Worm (Caenorhabditis elegans) whole organism, mixed stage, embryonic: ENCODE measurements around the gene ndus-8.
A peak's percentile ranks its signal among the peaks of the same experiment; 100 is the strongest.

ENCODE experiments used
- M03D4.4 ChIP-seq: sonication (generic microtip); optimal IDR thresholded peaks from 2 replicates; lab custom pipeline; 2017; ENCODE audit warnings: mild to moderate bottlenecking, missing genetic modification characterization, missing compliant biosample characterization
- bed-3 ChIP-seq: fragments of 200-800 bp; sonication (Bioruptor generic); optimal IDR thresholded peaks from 3 replicates; lab custom pipeline; 2018; ENCODE audit warnings: mild to moderate bottlenecking, missing genetic modification characterization, moderate library complexity, missing compliant biosample characterization
- blmp-1 ChIP-seq: fragments of 150-350 bp; optimal IDR thresholded peaks from 2 replicates; lab custom pipeline; 2014; ENCODE audit warnings: missing biosample characterization, missing genetic modification characterization
- ceh-39 ChIP-seq: fragments of 150-350 bp; optimal IDR thresholded peaks from 2 replicates; lab custom pipeline; 2014; ENCODE audit warnings: missing biosample characterization, missing genetic modification characterization
- ceh-43 ChIP-seq: fragments of 200-800 bp; sonication (Bioruptor generic); optimal IDR thresholded peaks from 2 replicates; lab custom pipeline; 2018; ENCODE audit warnings: mild to moderate bottlenecking, missing genetic modification characterization, moderate library complexity, missing compliant biosample characterization
- ceh-83 ChIP-seq: fragments of 200-800 bp; sonication (Bioruptor generic); optimal IDR thresholded peaks from 2 replicates; lab custom pipeline; 2018; ENCODE audit warnings: mild to moderate bottlenecking, missing genetic modification characterization, missing compliant biosample characterization
- ces-1 ChIP-seq: fragments of 150-350 bp; optimal IDR thresholded peaks from 2 replicates; lab custom pipeline; 2014; ENCODE audit warnings: missing biosample characterization, missing genetic modification reagents, missing genetic modification characterization
- cnd-1 ChIP-seq: fragments of 200-800 bp; sonication (Bioruptor generic); optimal IDR thresholded peaks from 2 replicates; lab custom pipeline; 2018; ENCODE audit warnings: mild to moderate bottlenecking, missing genetic modification characterization, missing compliant biosample characterization
- drap-1 ChIP-seq: fragments of 200-800 bp; sonication (Bioruptor generic); optimal IDR thresholded peaks from 3 replicates; lab custom pipeline; 2018; ENCODE audit warnings: mild to moderate bottlenecking, missing genetic modification characterization, missing compliant biosample characterization
- elt-1 ChIP-seq: sonication (generic microtip); optimal IDR thresholded peaks from 2 replicates; lab custom pipeline; 2017; ENCODE audit warnings: missing genetic modification characterization, mild to moderate bottlenecking, missing compliant biosample characterization, antibody characterized with exemption, moderate library complexity, borderline replicate concordance; ENCODE audit not compliant: insufficient read depth
- elt-3 ChIP-seq: fragments of 150-350 bp; optimal IDR thresholded peaks from 2 replicates; lab custom pipeline; 2014; ENCODE audit warnings: missing biosample characterization, missing genetic modification characterization
- flh-1 ChIP-seq: fragments of 200-800 bp; sonication (Bioruptor generic); optimal IDR thresholded peaks from 2 replicates; lab custom pipeline; 2018; ENCODE audit warnings: mild to moderate bottlenecking, missing genetic modification characterization, moderate library complexity, missing compliant biosample characterization
- ham-2 ChIP-seq: fragments of 200-800 bp; sonication (Bioruptor generic); optimal IDR thresholded peaks from 2 replicates; lab custom pipeline; 2018; ENCODE audit warnings: mild to moderate bottlenecking, missing genetic modification characterization, missing compliant biosample characterization
- hlh-1 ChIP-seq: fragments of 150-350 bp; optimal IDR thresholded peaks from 2 replicates; lab custom pipeline; 2014; ENCODE audit warnings: missing biosample characterization, missing genetic modification reagents, missing genetic modification characterization
- lin-13 ChIP-seq: fragments of 150-350 bp; optimal IDR thresholded peaks from 2 replicates; lab custom pipeline; 2014; ENCODE audit warnings: missing biosample characterization, missing genetic modification characterization
- lin-32 ChIP-seq: fragments of 200-800 bp; sonication (Bioruptor generic); optimal IDR thresholded peaks from 2 replicates; lab custom pipeline; 2018; ENCODE audit warnings: mild to moderate bottlenecking, missing genetic modification characterization, missing compliant biosample characterization
- lsy-2 ChIP-seq: fragments of 150-350 bp; optimal IDR thresholded peaks from 2 replicates; lab custom pipeline; 2014; ENCODE audit warnings: missing biosample characterization, missing genetic modification characterization
- mab-5 ChIP-seq: fragments of 150-350 bp; optimal IDR thresholded peaks from 2 replicates; lab custom pipeline; 2014; ENCODE audit warnings: missing biosample characterization, missing genetic modification characterization
- mep-1 ChIP-seq: fragments of 150-350 bp; optimal IDR thresholded peaks from 2 replicates; lab custom pipeline; 2017; ENCODE audit warnings: missing biosample characterization, missing genetic modification reagents, missing genetic modification characterization, inconsistent platforms
- mls-2 ChIP-seq: sonication (generic microtip); optimal IDR thresholded peaks from 2 replicates; lab custom pipeline; 2016; ENCODE audit warnings: mild to moderate bottlenecking, missing genetic modification characterization, moderate library complexity, missing compliant biosample characterization
- nhr-12 ChIP-seq: fragments of 150-350 bp; optimal IDR thresholded peaks from 2 replicates; lab custom pipeline; 2014; ENCODE audit warnings: missing biosample characterization, missing genetic modification characterization
- nhr-2 ChIP-seq: fragments of 150-350 bp; optimal IDR thresholded peaks from 2 replicates; lab custom pipeline; 2014; ENCODE audit warnings: missing biosample characterization, missing genetic modification characterization
- nhr-237 ChIP-seq: fragments of 150-350 bp; optimal IDR thresholded peaks from 2 replicates; lab custom pipeline; 2014; ENCODE audit warnings: missing biosample characterization, missing genetic modification characterization
- nhr-28 ChIP-seq: fragments of 150-350 bp; optimal IDR thresholded peaks from 2 replicates; lab custom pipeline; 2014; ENCODE audit warnings: missing biosample characterization, missing genetic modification characterization
- nhr-76 ChIP-seq: sonication (generic microtip); optimal IDR thresholded peaks from 2 replicates; lab custom pipeline; 2017; ENCODE audit warnings: missing biosample characterization, missing genetic modification characterization
- pha-4 ChIP-seq: fragments of 150-350 bp; optimal IDR thresholded peaks from 2 replicates; lab custom pipeline; 2018; ENCODE audit warnings: missing biosample characterization, missing genetic modification reagents, missing genetic modification characterization
- sem-2 ChIP-seq: fragments of 200-800 bp; sonication (Bioruptor generic); optimal IDR thresholded peaks from 2 replicates; lab custom pipeline; 2018; ENCODE audit warnings: mild to moderate bottlenecking, missing genetic modification characterization, missing compliant biosample characterization
- snpc-4 ChIP-seq: fragments of 150-350 bp; optimal IDR thresholded peaks from 2 replicates; lab custom pipeline; 2014; ENCODE audit warnings: missing biosample characterization, missing genetic modification characterization
- sptf-1 ChIP-seq: sonication (generic microtip); optimal IDR thresholded peaks from 2 replicates; lab custom pipeline; 2017; ENCODE audit warnings: mild to moderate bottlenecking, missing genetic modification characterization, moderate library complexity, missing compliant biosample characterization
- tbx-8 ChIP-seq: fragments of 200-800 bp; sonication (Bioruptor generic); optimal IDR thresholded peaks from 2 replicates; lab custom pipeline; 2018; ENCODE audit warnings: mild to moderate bottlenecking, missing genetic modification characterization, moderate library complexity, missing compliant biosample characterization
- unc-120 ChIP-seq: sonication (generic microtip); optimal IDR thresholded peaks from 2 replicates; lab custom pipeline; 2017; ENCODE audit warnings: missing genetic modification characterization, missing compliant biosample characterization; ENCODE audit not compliant: poor library complexity, severe bottlenecking
- unc-39 ChIP-seq: fragments of 150-350 bp; optimal IDR thresholded peaks from 2 replicates; lab custom pipeline; 2014; ENCODE audit warnings: missing biosample characterization, missing genetic modification characterization
- unc-62 ChIP-seq: fragments of 150-350 bp; optimal IDR thresholded peaks from 2 replicates; lab custom pipeline; 2014; ENCODE audit warnings: missing biosample characterization, missing genetic modification reagents, missing genetic modification characterization
- zip-8 ChIP-seq: fragments of 150-350 bp; optimal IDR thresholded peaks from 2 replicates; lab custom pipeline; 2014; ENCODE audit warnings: missing biosample characterization, missing genetic modification characterization
- ztf-11 ChIP-seq: fragments of 150-350 bp; optimal IDR thresholded peaks from 2 replicates; lab custom pipeline; 2014; ENCODE audit warnings: missing biosample characterization, missing genetic modification characterization

The ndus-8 gene

DNA sequence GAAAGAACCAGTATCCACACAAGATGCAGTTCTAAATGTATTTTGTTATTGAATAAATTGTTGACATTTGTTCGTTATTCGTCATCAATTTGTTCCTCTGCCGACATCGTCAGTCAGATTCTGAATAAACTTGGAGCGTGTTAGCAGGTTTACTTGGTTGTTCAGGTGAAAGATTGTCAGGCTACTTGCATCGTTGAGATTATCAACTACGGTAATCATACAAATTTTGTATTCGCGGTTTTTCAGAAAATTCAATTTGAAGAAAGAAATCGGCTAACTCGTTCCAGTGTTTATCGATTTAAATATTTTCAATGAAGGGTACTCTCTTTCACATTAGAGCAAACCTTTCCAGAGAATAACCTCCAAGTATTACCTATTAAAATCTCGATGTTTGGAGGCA, 24.3 kb downstream of the ndus-8 start, which contains the start of gene R151.2:
TSS of gene R151.2 (plus strand) at position 247 of the 400 bp plus-strand sequence.
- TF ChIP-seq mab-5 (tag; lab: Kevin White, UChicago) (no peak), elt-3 (tag; lab: Kevin White, UChicago) (no peak), M03D4.4 (tag; lab: Kevin White, UChicago) (no peak)

DNA sequence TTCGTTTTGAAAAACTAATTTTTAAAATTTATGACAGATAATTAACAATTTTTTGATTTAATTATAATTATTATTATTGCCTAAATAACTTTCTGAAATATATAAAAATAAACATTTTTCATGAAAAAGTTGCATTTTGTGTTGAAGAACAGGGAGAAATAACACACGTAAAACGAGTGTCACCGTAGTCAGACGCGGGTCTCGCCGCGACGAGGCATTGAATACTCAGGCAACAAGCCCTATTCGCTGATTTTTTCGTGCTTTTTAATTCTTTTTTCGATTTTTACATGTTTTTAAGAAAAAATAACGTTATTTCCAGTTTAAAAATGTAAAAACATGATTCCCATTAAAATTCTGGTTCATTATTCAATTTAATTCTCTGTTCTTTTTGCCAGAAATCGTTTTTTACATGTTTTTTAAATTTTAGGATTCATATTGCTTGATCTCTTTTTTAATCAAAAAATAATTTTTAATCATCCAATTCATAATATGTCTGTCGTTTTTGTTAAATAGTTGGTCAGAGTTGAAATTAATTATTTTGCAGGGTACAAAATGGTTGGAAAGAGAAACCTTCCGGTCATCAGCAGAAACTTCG, 26.0 kb downstream of the ndus-8 start, which contains the start of gene rpl-6:
TSS of gene rpl-6 (plus strand) at position 545 of the 595 bp plus-strand sequence.
- TF ChIP-seq nhr-12 (tag; lab: Kevin White, UChicago) (no peak), lin-32 (GFP tag; lab: Kevin White, UChicago) (no peak), cnd-1 (tag; lab: Kevin White, UChicago) (no peak), lin-13 (tag; lab: Kevin White, UChicago) (peak; percentile 86), tbx-8 (GFP tag; lab: Kevin White, UChicago) (no peak), ceh-43 (GFP tag; lab: Kevin White, UChicago) (no peak), nhr-76 (tag; lab: Kevin White, UChicago) (no peak), drap-1 (GFP tag; lab: Kevin White, UChicago) (no peak), elt-1 (tag; lab: Kevin White, UChicago) (no peak), mep-1 (tag; lab: Kevin White, UChicago) (peak; percentile 99), mls-2 (tag; lab: Kevin White, UChicago) (no peak), bed-3 (GFP tag; lab: Kevin White, UChicago) (no peak), sem-2 (GFP tag; lab: Kevin White, UChicago) (no peak), unc-39 (tag; lab: Kevin White, UChicago) (no peak), hlh-1 (tag; lab: Kevin White, UChicago) (peak; percentile 50), ceh-83 (GFP tag; lab: Kevin White, UChicago) (no peak), pha-4 (peak; percentile 89), ceh-39 (tag; lab: Kevin White, UChicago) (peak; percentile 75), nhr-28 (no peak), elt-3 (tag; lab: Kevin White, UChicago) (no peak), ham-2 (peak; percentile 52), unc-62 (peak; percentile 1), flh-1 (GFP tag; lab: Kevin White, UChicago) (no peak), unc-120 (tag; lab: Kevin White, UChicago) (peak; percentile 67), blmp-1 (tag; lab: Kevin White, UChicago) (no peak), nhr-237 (tag; lab: Kevin White, UChicago) (peak; percentile 89), lsy-2 (tag; lab: Kevin White, UChicago) (peak; percentile 99), ces-1 (GFP tag; lab: Kevin White, UChicago) (peak; percentile 64), M03D4.4 (tag; lab: Kevin White, UChicago) (no peak), sptf-1 (tag; lab: Kevin White, UChicago) (peak; percentile 55), nhr-2 (tag; lab: Kevin White, UChicago) (no peak), snpc-4 (tag; lab: Kevin White, UChicago) (no peak), zip-8 (tag; lab: Kevin White, UChicago) (no peak), ztf-11 (tag; lab: Kevin White, UChicago) (no peak), mab-5 (tag; lab: Kevin White, UChicago) (no peak)
- TF ChIP-seq, all 35 proteins: peak for 12

DNA sequence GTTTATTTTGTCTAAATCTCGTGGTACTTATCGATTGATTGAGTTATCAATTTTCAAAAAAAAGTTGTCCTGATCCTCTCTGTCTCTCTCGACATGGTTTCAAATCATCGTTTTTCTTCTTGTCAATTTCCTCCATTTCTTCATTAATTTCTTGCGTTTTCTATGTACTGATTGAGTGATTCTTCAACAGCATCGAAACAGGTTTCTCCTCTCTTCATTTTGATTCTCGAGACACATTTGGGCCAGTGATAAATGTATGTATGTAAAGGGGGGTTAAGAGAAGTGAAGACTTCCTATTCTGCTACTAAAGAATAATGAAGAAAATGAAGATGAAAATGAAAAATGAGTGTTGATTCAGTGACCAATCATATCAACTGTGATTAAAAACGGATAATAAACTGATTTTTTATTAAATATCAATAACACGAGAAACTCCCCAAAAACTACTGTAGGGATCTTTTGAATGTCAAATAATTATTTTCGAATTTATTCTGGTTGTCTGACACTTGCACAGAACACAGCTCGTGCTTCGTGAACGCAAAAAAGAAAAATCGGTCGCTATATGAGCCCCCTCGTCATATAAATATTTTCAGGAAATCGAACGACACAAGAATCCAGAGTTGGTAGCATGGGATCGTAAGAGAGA, 30.7 kb downstream of the ndus-8 start:
- TF ChIP-seq lin-13 (tag; lab: Kevin White, UChicago) (no peak), elt-3 (tag; lab: Kevin White, UChicago) (no peak), mep-1 (tag; lab: Kevin White, UChicago) (no peak), ztf-11 (tag; lab: Kevin White, UChicago) (no peak), nhr-76 (tag; lab: Kevin White, UChicago) (no peak), unc-39 (tag; lab: Kevin White, UChicago) (no peak), bed-3 (GFP tag; lab: Kevin White, UChicago) (no peak), zip-8 (tag; lab: Kevin White, UChicago) (no peak), unc-120 (tag; lab: Kevin White, UChicago) (no peak), mls-2 (tag; lab: Kevin White, UChicago) (no peak), nhr-28 (no peak), ceh-43 (GFP tag; lab: Kevin White, UChicago) (no peak), flh-1 (GFP tag; lab: Kevin White, UChicago) (no peak), ceh-83 (GFP tag; lab: Kevin White, UChicago) (no peak), drap-1 (GFP tag; lab: Kevin White, UChicago) (no peak)
- TF ChIP-seq, all 35 proteins: peak for 0
